Worm (Caenorhabditis elegans) whole organism, early embryonic: ENCODE results near the gene F26F12.5.

Source experiments
- aly-1 ChIP-seq: sonication (generic microtip); optimal IDR thresholded peaks from 2 replicates; lab custom pipeline; 2016; ENCODE audit warnings: missing genetic modification characterization, missing compliant biosample characterization
- ama-1 ChIP-seq: fragments of 150-350 bp; optimal IDR thresholded peaks from 2 replicates; lab custom pipeline; 2014
- ceh-13 ChIP-seq: fragments of 200-800 bp; sonication (Bioruptor generic); optimal IDR thresholded peaks from 2 replicates; lab custom pipeline; 2018; ENCODE audit warnings: mild to moderate bottlenecking, missing genetic modification characterization, missing compliant biosample characterization
- flt-1 ChIP-seq: fragments of 200-800 bp; sonication (Bioruptor generic); IDR thresholded peaks from 2 replicates; pipeline ENCODE4 v1.3.6; 2022; ENCODE audit warnings: missing genetic modification characterization, missing compliant biosample characterization
- hnd-1 ChIP-seq: sonication (generic microtip); optimal IDR thresholded peaks from 2 replicates; lab custom pipeline; 2016; ENCODE audit warnings: missing genetic modification characterization, missing compliant biosample characterization
- tbx-37 ChIP-seq: fragments of 200-800 bp; sonication (Bioruptor generic); conservative IDR thresholded peaks from 2 replicates; pipeline ENCODE4 v1.3.6; 2022; ENCODE audit warnings: missing genetic modification reagents, missing genetic modification characterization, missing compliant biosample characterization

ce11 chrV:5891204-5891603, 26.2 kb upstream of the F26F12.5 start:
- TF ChIP-seq ceh-13 (GFP tag; lab: Kevin White, UChicago) (no peak), ama-1 (lab: Kevin White, UChicago) (no peak), flt-1 (GFP tag; lab: Robert Waterston, UW) (no peak), hnd-1 (tag; lab: Kevin White, UChicago) (no peak), tbx-37 (no peak), aly-1 (no peak)
